Fruit fly (Drosophila melanogaster) whole organism, embryonic: ENCODE data around the gene Spc105R.

Experiments
- CG10267 ChIP-seq: fragments of 200-800 bp; sonication (Bioruptor generic); optimal IDR thresholded peaks from 2 replicates; lab custom pipeline; 2018; ENCODE audit warnings: missing biosample characterization, mild to moderate bottlenecking, missing genetic modification characterization, moderate library complexity
- CG11504 ChIP-seq: fragments of 200-800 bp; sonication (Bioruptor generic); optimal IDR thresholded peaks from 3 replicates; lab custom pipeline; 2019; ENCODE audit warnings: missing biosample characterization, mild to moderate bottlenecking, missing genetic modification characterization, moderate library complexity
- CG12155 ChIP-seq: fragments of 200-800 bp; sonication (Bioruptor generic); optimal IDR thresholded peaks from 3 replicates; lab custom pipeline; 2016; ENCODE audit warnings: missing biosample characterization, missing genetic modification characterization
- CG12744 ChIP-seq: fragments of 200-800 bp; sonication (Bioruptor generic); optimal IDR thresholded peaks from 2 replicates; lab custom pipeline; 2016; ENCODE audit warnings: missing biosample characterization, missing genetic modification characterization
- CG13424 ChIP-seq: fragments of 200-800 bp; sonication (Bioruptor generic); optimal IDR thresholded peaks from 2 replicates; lab custom pipeline; 2019; ENCODE audit warnings: missing biosample characterization, mild to moderate bottlenecking, missing genetic modification characterization, moderate library complexity
- CG14710 ChIP-seq: fragments of 200-800 bp; sonication (Bioruptor generic); optimal IDR thresholded peaks from 3 replicates; lab custom pipeline; 2019; ENCODE audit warnings: missing biosample characterization, mild to moderate bottlenecking, missing genetic modification characterization, moderate library complexity
- CG15696 ChIP-seq: fragments of 200-800 bp; sonication (Bioruptor generic); optimal IDR thresholded peaks from 2 replicates; lab custom pipeline; 2019; ENCODE audit warnings: missing biosample characterization, mild to moderate bottlenecking, missing genetic modification characterization, moderate library complexity
- CG18011 ChIP-seq: fragments of 200-800 bp; sonication (Bioruptor generic); optimal IDR thresholded peaks from 2 replicates; lab custom pipeline; 2017; ENCODE audit warnings: missing biosample characterization, missing genetic modification characterization, mild to moderate bottlenecking, moderate library complexity, missing genotype
- CG2116 ChIP-seq: fragments of 200-800 bp; sonication (Bioruptor generic); optimal IDR thresholded peaks from 3 replicates; lab custom pipeline; 2018; ENCODE audit warnings: missing biosample characterization, mild to moderate bottlenecking, missing genetic modification characterization
- CG2129 ChIP-seq: fragments of 200-800 bp; sonication (Bioruptor generic); IDR thresholded peaks from 2 replicates; pipeline ENCODE4 v1.3.6; 2022; ENCODE audit warnings: missing biosample characterization, missing genetic modification characterization; ENCODE audit not compliant: partially characterized antibody
- CG30020 ChIP-seq: fragments of 200-800 bp; optimal IDR thresholded peaks from 2 replicates; lab custom pipeline; 2019; ENCODE audit warnings: missing biosample characterization, mild to moderate bottlenecking, missing genetic modification characterization, moderate library complexity
- CG34224 ChIP-seq: fragments of 200-800 bp; sonication (Bioruptor generic); IDR thresholded peaks from 3 replicates; pipeline ENCODE4 v1.3.6; 2022; ENCODE audit warnings: missing biosample characterization, missing genetic modification characterization; ENCODE audit not compliant: partially characterized antibody
- CG3847 ChIP-seq: fragments of 200-800 bp; sonication (Bioruptor generic); IDR thresholded peaks from 2 replicates; pipeline ENCODE4 v1.3.6; 2022; ENCODE audit warnings: missing biosample characterization, missing genetic modification characterization
- CG3995 ChIP-seq: fragments of 200-800 bp; sonication (Bioruptor generic); optimal IDR thresholded peaks from 3 replicates; lab custom pipeline; 2016; ENCODE audit warnings: missing biosample characterization, missing genetic modification characterization
- CG7556 ChIP-seq: fragments of 200-800 bp; sonication (Bioruptor generic); optimal IDR thresholded peaks from 2 replicates; lab custom pipeline; 2017; ENCODE audit warnings: missing biosample characterization, mild to moderate bottlenecking, missing genetic modification characterization
- CG8924 ChIP-seq: fragments of 200-800 bp; optimal IDR thresholded peaks from 3 replicates; lab custom pipeline; 2019; ENCODE audit warnings: missing biosample characterization, mild to moderate bottlenecking, missing genetic modification characterization, moderate library complexity
- CG9727 ChIP-seq: fragments of 200-800 bp; sonication (Bioruptor generic); optimal IDR thresholded peaks from 3 replicates; lab custom pipeline; 2017; ENCODE audit warnings: missing biosample characterization, mild to moderate bottlenecking, missing genetic modification characterization
- CTCF ChIP-seq: fragments of 200-800 bp; sonication (Bioruptor generic); optimal IDR thresholded peaks from 2 replicates; lab custom pipeline; 2017; ENCODE audit warnings: missing biosample characterization, mild to moderate bottlenecking, missing genetic modification characterization, moderate library complexity
- CoRest ChIP-seq: fragments of 200-800 bp; sonication (Bioruptor generic); optimal IDR thresholded peaks from 3 replicates; lab custom pipeline; 2018; ENCODE audit warnings: missing biosample characterization, mild to moderate bottlenecking, missing genetic modification characterization, moderate library complexity
- Dip2 ChIP-seq: fragments of 200-800 bp; sonication (Bioruptor generic); IDR thresholded peaks from 2 replicates; pipeline ENCODE4 v1.3.6; 2022; ENCODE audit warnings: missing biosample characterization, missing genetic modification characterization
- Dll ChIP-seq: fragments of 200-800 bp; sonication (Bioruptor generic); IDR thresholded peaks from 4 replicates; pipeline ENCODE4 v1.3.6; 2022; ENCODE audit warnings: missing biosample characterization, missing genetic modification characterization; ENCODE audit not compliant: partially characterized antibody
- Dref ChIP-seq: fragments of 200-800 bp; sonication (Bioruptor generic); IDR thresholded peaks from 2 replicates; pipeline ENCODE4 v1.3.6; 2022; ENCODE audit warnings: missing biosample characterization, missing genetic modification characterization
- Ets65A ChIP-seq: fragments of 200-800 bp; sonication (Bioruptor generic); peaks from one replicate; lab custom pipeline; 2016; ENCODE audit warnings: missing biosample characterization, missing genetic modification characterization
- HLH54F ChIP-seq: fragments of 200-800 bp; sonication (Bioruptor generic); optimal IDR thresholded peaks from 3 replicates; lab custom pipeline; 2016; ENCODE audit warnings: missing biosample characterization, missing genetic modification characterization
- MESR4 ChIP-seq: fragments of 200-800 bp; sonication (Bioruptor generic); optimal IDR thresholded peaks from 2 replicates; lab custom pipeline; 2018; ENCODE audit warnings: missing biosample characterization, mild to moderate bottlenecking, missing genetic modification characterization, moderate library complexity
- Opbp ChIP-seq: fragments of 200-800 bp; sonication (Bioruptor generic); IDR thresholded peaks from 3 replicates; pipeline ENCODE4 v1.3.6; 2022; ENCODE audit warnings: missing biosample characterization, missing genetic modification characterization; ENCODE audit not compliant: partially characterized antibody
- Ptx1 ChIP-seq: fragments of 200-800 bp; sonication (Bioruptor generic); IDR thresholded peaks from 2 replicates; pipeline ENCODE4 v1.3.6; 2022; ENCODE audit warnings: missing biosample characterization, missing genetic modification characterization
- Sin3A ChIP-seq: fragments of >200 bp; optimal IDR thresholded peaks from 2 replicates; lab custom pipeline; 2018
- Xrp1 ChIP-seq: fragments of 200-800 bp; sonication (Bioruptor generic); IDR thresholded peaks from 2 replicates; pipeline ENCODE4 v1.3.6; 2022; ENCODE audit warnings: missing biosample characterization, missing genetic modification characterization
- ap ChIP-seq: fragments of 200-800 bp; sonication (Bioruptor generic); IDR thresholded peaks from 2 replicates; pipeline ENCODE4 v1.3.6; 2022; ENCODE audit warnings: missing biosample characterization, missing genetic modification characterization
- bsh ChIP-seq, 2 experiments: fragments of 200-800 bp; sonication (Bioruptor generic); optimal IDR thresholded peaks; 2 replicates each; lab custom pipeline; 2017 to 2018; ENCODE audit warnings: mild to moderate bottlenecking in 2 of 2, missing biosample characterization in 2 of 2, missing genetic modification characterization in 2 of 2, moderate library complexity in 1 of 2
- chinmo ChIP-seq: fragments of 200-800 bp; sonication (Bioruptor generic); IDR thresholded peaks from 4 replicates; pipeline ENCODE4 v1.3.6; 2022; ENCODE audit warnings: missing biosample characterization, missing genetic modification characterization; ENCODE audit not compliant: partially characterized antibody
- knrl ChIP-seq: fragments of 200-800 bp; sonication (Bioruptor generic); IDR thresholded peaks from 3 replicates; pipeline ENCODE4 v1.3.6; 2022; ENCODE audit warnings: missing biosample characterization, missing genetic modification characterization; ENCODE audit not compliant: partially characterized antibody
- lola ChIP-seq, 3 experiments: fragments of >200 bp in 2 of 3; fragments of 200-800 bp in 1 of 3; sonication (Bioruptor generic) in 1 of 3; optimal IDR thresholded peaks; 2 replicates each; lab custom pipeline; 2017 to 2019; ENCODE audit warnings: missing biosample characterization in 3 of 3, missing genetic modification characterization in 3 of 3, mild to moderate bottlenecking in 1 of 3, moderate library complexity in 1 of 3
- lov ChIP-seq, 2 experiments: fragments of 200-800 bp in 1 of 2; fragments of >200 bp in 1 of 2; sonication (Bioruptor generic) in 1 of 2; IDR thresholded peaks in 1 of 2; optimal IDR thresholded peaks in 1 of 2; 2 replicates in 1 of 2; 3 replicates in 1 of 2; pipeline versions ENCODE4 v1.3.6 to Lab custom; 2017 to 2022; ENCODE audit warnings: missing biosample characterization in 1 of 2, missing genetic modification characterization in 1 of 2
- mam ChIP-seq: fragments of 200-800 bp; sonication (Bioruptor generic); optimal IDR thresholded peaks from 3 replicates; lab custom pipeline; 2016; ENCODE audit warnings: missing biosample characterization, missing genetic modification characterization
- nerfin-1 ChIP-seq: fragments of 200-800 bp; sonication (Bioruptor generic); optimal IDR thresholded peaks from 3 replicates; lab custom pipeline; 2019; ENCODE audit warnings: missing biosample characterization, mild to moderate bottlenecking, missing genetic modification characterization, moderate library complexity
- nerfin-2 ChIP-seq: fragments of 200-800 bp; sonication (Bioruptor generic); IDR thresholded peaks from 2 replicates; pipeline ENCODE4 v1.3.6; 2022; ENCODE audit warnings: missing biosample characterization, missing genetic modification characterization; ENCODE audit not compliant: partially characterized antibody
- nmo ChIP-seq: fragments of 200-800 bp; sonication (Bioruptor generic); optimal IDR thresholded peaks from 2 replicates; lab custom pipeline; 2018; ENCODE audit warnings: missing biosample characterization, mild to moderate bottlenecking, missing genetic modification characterization, moderate library complexity
- pan ChIP-seq, 4 experiments: fragments of >200 bp in 3 of 4; fragments of 200-800 bp in 1 of 4; sonication (Bioruptor generic) in 1 of 4; optimal IDR thresholded peaks in 3 of 4; IDR thresholded peaks in 1 of 4; 2 replicates each; pipeline versions ENCODE4 v1.3.6 to Lab custom; 2017 to 2022; ENCODE audit warnings: missing biosample characterization in 2 of 4, missing genetic modification characterization in 2 of 4, mixed read lengths in 1 of 4
- phol ChIP-seq: fragments of 200-800 bp; sonication (Bioruptor generic); optimal IDR thresholded peaks from 3 replicates; lab custom pipeline; 2018; ENCODE audit warnings: missing biosample characterization, mild to moderate bottlenecking, missing genetic modification characterization, moderate library complexity
- sr ChIP-seq: fragments of 200-800 bp; sonication (Bioruptor generic); IDR thresholded peaks from 3 replicates; pipeline ENCODE4 v1.3.6; 2022; ENCODE audit warnings: missing biosample characterization, missing genetic modification characterization
- unc-4 ChIP-seq: fragments of 200-800 bp; sonication (Bioruptor generic); IDR thresholded peaks from 2 replicates; pipeline ENCODE4 v1.3.6; 2022; ENCODE audit warnings: missing biosample characterization, missing genetic modification characterization; ENCODE audit not compliant: partially characterized antibody
- wek ChIP-seq: fragments of 200-800 bp; sonication (Bioruptor generic); optimal IDR thresholded peaks from 3 replicates; lab custom pipeline; 2018; ENCODE audit warnings: missing biosample characterization, mild to moderate bottlenecking, missing genetic modification characterization, moderate library complexity
- zen2 ChIP-seq: fragments of 200-800 bp; sonication (Bioruptor generic); IDR thresholded peaks from 3 replicates; pipeline ENCODE4 v1.3.6; 2022; ENCODE audit warnings: missing biosample characterization, missing genetic modification characterization; ENCODE audit not compliant: partially characterized antibody

Gene Spc105R

dm6 chr3L:20809088-20809999 is 9.1 kb downstream of the Spc105R start, which contains the start of the genes CG3634 and HIPP1 (continued):
- no peak for TF ChIP-seq CG12744 (GFP tag; lab: Kevin White, UChicago)
- no peak for TF ChIP-seq ap
- TF ChIP-seq CG3847 = peak; percentile 5; the same call in 1 of the 2 replicates
- peak; percentile 1 for TF ChIP-seq CG13424 (tag; lab: Kevin White, UChicago)
- TF ChIP-seq Dll (GFP tag; lab: Robert Waterston, UW) = peak; percentile 77
- peak; percentile 69 for TF ChIP-seq Sin3A (lab: Kevin White, UChicago)
- TF ChIP-seq Ets65A (GFP tag; lab: Kevin White, UChicago) = peak; percentile 85
- TF ChIP-seq Ptx1 (GFP tag; lab: Robert Waterston, UW) = no peak
- peak; percentile 71 for TF ChIP-seq CG2116 (GFP tag; lab: Kevin White, UChicago)
- TF ChIP-seq Dref (GFP tag; lab: Robert Waterston, UW) = peak; percentile 65
- TF ChIP-seq pan (optimal IDR thresholded peaks at IDR 0.05; lab: Kevin White, UChicago) = no peak
- TF ChIP-seq pan (GFP tag; optimal IDR thresholded peaks at IDR 0.05 in 1 of 2, IDR thresholded peaks at IDR 0.05 in 1 of 2) = peak in 1 of 2 experiments; percentile 21
- TF ChIP-seq CG18011 (GFP tag; lab: Kevin White, UChicago) = no peak
- TF ChIP-seq Opbp = 0 out of 3 replicates have a peak, but pooled peaks have one; percentile 24
- peak; percentile 22; the same call in 1 of the 2 replicates for TF ChIP-seq Xrp1 (GFP tag; lab: Robert Waterston, UW)
- peak; percentile 17 for TF ChIP-seq CG9727 (GFP tag; lab: Kevin White, UChicago)
- no peak for TF ChIP-seq lov (optimal IDR thresholded peaks at IDR 0.05; lab: Kevin White, UChicago)
- no peak for TF ChIP-seq lov (GFP tag; IDR thresholded peaks at IDR 0.05; lab: Robert Waterston, UW)
- TF ChIP-seq CG2129 (GFP tag; lab: Robert Waterston, UW) = no peak
- TF ChIP-seq CG10267 = peak; percentile 57
- peak; percentile 8 for TF ChIP-seq CG12155 (GFP tag; lab: Kevin White, UChicago)
- peak; percentile 53 for TF ChIP-seq CoRest (tag; lab: Kevin White, UChicago)
- TF ChIP-seq nerfin-2 (GFP tag; lab: Robert Waterston, UW) = 0 out of 2 replicates have a peak, but pooled peaks have one; percentile 29
- peak; percentile 48 for TF ChIP-seq nerfin-1 (tag; lab: Kevin White, UChicago)
- TF ChIP-seq CG34224 (GFP tag; lab: Robert Waterston, UW) = peak; percentile 73
- TF ChIP-seq CG14710 = peak; percentile 75
- no peak for TF ChIP-seq CG15696
- peak; percentile 78 for TF ChIP-seq CG30020
- peak; percentile 90 for TF ChIP-seq MESR4
- TF ChIP-seq CG3995 (GFP tag; lab: Kevin White, UChicago) = peak; percentile 27
- peak; percentile 2 for TF ChIP-seq CTCF
- TF ChIP-seq knrl (GFP tag; lab: Robert Waterston, UW) = peak; percentile 67; the same call in 2 of the 3 replicates
- peak; percentile 11 for TF ChIP-seq CG8924 (tag; lab: Kevin White, UChicago)
- TF ChIP-seq mam (GFP tag; lab: Kevin White, UChicago) = peak; percentile 9
- peak; percentile 52; the same call in 1 of the 3 replicates for TF ChIP-seq zen2
- TF ChIP-seq wek (GFP tag; lab: Kevin White, UChicago) = no peak
- TF ChIP-seq phol (tag; lab: Kevin White, UChicago) = peak; percentile 97
- no peak for TF ChIP-seq Dip2 (GFP tag; lab: Robert Waterston, UW)
- TF ChIP-seq CG11504 = no peak
- no peak for TF ChIP-seq CG7556 (GFP tag; lab: Kevin White, UChicago)
- no peak for TF ChIP-seq sr (GFP tag; lab: Robert Waterston, UW)
- 0 out of 4 replicates have a peak, but pooled peaks have one; percentile 74 for TF ChIP-seq chinmo
- TF ChIP-seq HLH54F (GFP tag; lab: Kevin White, UChicago) = no peak
- TF ChIP-seq bsh (GFP tag; optimal IDR thresholded peaks at IDR 0.05; lab: Kevin White, UChicago) = no peak
- peak in 1 of 3 experiments; percentile 28 for TF ChIP-seq lola (GFP tag; optimal IDR thresholded peaks at IDR 0.05; lab: Kevin White, UChicago)
- TF ChIP-seq nmo (GFP tag; lab: Kevin White, UChicago) = peak; percentile 62
- peak; percentile 69; the same call in 1 of the 2 replicates for TF ChIP-seq unc-4 (GFP tag; lab: Robert Waterston, UW)
